Worm (Caenorhabditis elegans) whole organism, midembryonic: ENCODE data around the gene hsp-1.

Experiments used
- T22C8.4 ChIP-seq: fragments of 200-800 bp; sonication (Bioruptor generic); IDR thresholded peaks from 2 replicates; pipeline ENCODE4 v1.3.6; 2022; ENCODE audit warnings: missing genetic modification characterization, missing compliant biosample characterization
- cog-1 ChIP-seq: sonication (generic microtip); optimal IDR thresholded peaks from 2 replicates; lab custom pipeline; 2016; ENCODE audit warnings: missing genetic modification characterization, missing compliant biosample characterization
- flt-1 ChIP-seq: fragments of 200-800 bp; sonication (Bioruptor generic); IDR thresholded peaks from 2 replicates; pipeline ENCODE4 v1.3.6; 2022; ENCODE audit warnings: missing genetic modification characterization, missing compliant biosample characterization
- klf-2 ChIP-seq: fragments of 200-800 bp; sonication (Bioruptor generic); conservative IDR thresholded peaks from 2 replicates; pipeline ENCODE4 v1.3.6; 2022; ENCODE audit warnings: missing genetic modification reagents, missing genetic modification characterization, missing compliant biosample characterization
- med-1 ChIP-seq: sonication (generic microtip); optimal IDR thresholded peaks from 2 replicates; lab custom pipeline; 2017; ENCODE audit warnings: missing genetic modification characterization, mild to moderate bottlenecking, missing compliant biosample characterization, antibody characterized with exemption, missing genetic modification reagents; ENCODE audit not compliant: insufficient read depth
- ref-1 ChIP-seq: fragments of 200-800 bp; sonication (Bioruptor generic); conservative IDR thresholded peaks from 2 replicates; pipeline ENCODE4 v1.3.6; 2022; ENCODE audit warnings: missing genetic modification reagents, missing genetic modification characterization, missing compliant biosample characterization
- tab-1 ChIP-seq: fragments of 200-800 bp; sonication (Bioruptor generic); IDR thresholded peaks from 2 replicates; pipeline ENCODE4 v1.3.6; 2022; ENCODE audit warnings: missing genetic modification characterization, missing compliant biosample characterization
- ztf-23 ChIP-seq: fragments of 200-800 bp; sonication (Bioruptor generic); IDR thresholded peaks from 2 replicates; pipeline ENCODE4 v1.3.6; 2022; ENCODE audit warnings: missing genetic modification reagents, missing genetic modification characterization, missing compliant biosample characterization

- TF ChIP-seq T22C8.4 (GFP tag; lab: Robert Waterston, UW) (no peak), flt-1 (no peak), cog-1 (tag; lab: Kevin White, UChicago) (no peak), ztf-23 (no peak), tab-1 (no peak), klf-2 (no peak), ref-1 (GFP tag; lab: Robert Waterston, UW) (no peak), med-1 (GFP tag; lab: Kevin White, UChicago) (no peak)
These were observed 39.8 kb upstream of the hsp-1 start for ce11 chrIV:17238951-17239350.
